Fruit fly (Drosophila melanogaster): ENCODE data around the gene grp.

grp gene

DNA sequence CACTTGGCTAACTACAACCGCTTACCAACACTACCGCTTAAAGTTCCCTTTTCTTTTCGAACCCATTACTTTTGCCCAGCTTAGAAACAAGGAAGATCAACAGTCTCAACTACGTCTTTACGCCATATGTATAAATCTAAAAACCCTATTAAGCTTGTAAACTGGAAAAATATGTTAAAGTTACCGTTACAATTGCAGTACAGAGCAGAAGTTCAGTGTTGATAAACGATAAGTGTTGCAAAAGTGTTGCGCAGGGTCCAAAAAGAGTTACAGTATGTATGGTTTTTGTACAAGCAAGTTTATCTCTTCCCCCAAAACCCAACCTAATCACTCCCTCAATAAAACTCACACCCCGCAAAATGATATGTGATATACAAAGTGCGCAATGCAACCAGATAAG, 67.3 kb downstream of the grp start:
- TF ChIP-seq h (GFP tag; optimal IDR thresholded peaks at IDR 0.05) = no peak
- no peak for TF ChIP-seq dsf (GFP tag; optimal IDR thresholded peaks at IDR 0.05; ENCODE audit: borderline replicate concordance)
- no peak for TF ChIP-seq Hnf4 (GFP tag; optimal IDR thresholded peaks at IDR 0.05)
- TF ChIP-seq jim (GFP tag; optimal IDR thresholded peaks at IDR 0.05) = no peak
- TF ChIP-seq N (GFP tag; optimal IDR thresholded peaks at IDR 0.05) = no peak
- no peak for TF ChIP-seq Abd-B (GFP tag; optimal IDR thresholded peaks at IDR 0.05)
- no peak for TF ChIP-seq HLH106 (tag; optimal IDR thresholded peaks at IDR 0.05)
- TF ChIP-seq OdsH (GFP tag; optimal IDR thresholded peaks at IDR 0.05) = no peak
- no peak for TF ChIP-seq Jra (GFP tag; optimal IDR thresholded peaks at IDR 0.05)
- no peak for TF ChIP-seq Mio (GFP tag; optimal IDR thresholded peaks at IDR 0.05)
- no peak for TF ChIP-seq lola (GFP tag; optimal IDR thresholded peaks at IDR 0.05)
- no peak for TF ChIP-seq pan (optimal IDR thresholded peaks at IDR 0.05)
- TF ChIP-seq rgr (GFP tag; optimal IDR thresholded peaks at IDR 0.05) = no peak
- no peak for TF ChIP-seq tai (GFP tag; optimal IDR thresholded peaks at IDR 0.05)
- no peak for TF ChIP-seq CG32264 (GFP tag; optimal IDR thresholded peaks at IDR 0.05)
- TF ChIP-seq Hr83 (GFP tag; optimal IDR thresholded peaks at IDR 0.05; ENCODE audit: poor library complexity, severe bottlenecking) = no peak
- no peak for TF ChIP-seq Dif (GFP tag; optimal IDR thresholded peaks at IDR 0.05; ENCODE audit: partially characterized antibody)
